Fruit fly (Drosophila melanogaster) whole organism, embryonic: ENCODE measurements around the gene CG33095.

Source experiments
- Bgb ChIP-seq: fragments of 200-800 bp; sonication (Bioruptor generic); IDR thresholded peaks from 2 replicates; pipeline ENCODE4 v1.3.6; 2022; ENCODE audit warnings: missing biosample characterization, missing genetic modification characterization; ENCODE audit not compliant: partially characterized antibody
- CG11560 ChIP-seq: fragments of 200-800 bp; sonication (Bioruptor generic); IDR thresholded peaks from 3 replicates; pipeline ENCODE4 v1.3.6; 2022; ENCODE audit warnings: missing biosample characterization, missing genetic modification characterization
- CG13287 ChIP-seq: fragments of 200-800 bp; sonication (Bioruptor generic); IDR thresholded peaks from 2 replicates; pipeline ENCODE4 v1.3.6; 2022; ENCODE audit warnings: missing biosample characterization, missing genetic modification characterization; ENCODE audit not compliant: partially characterized antibody
- CG13624 ChIP-seq: fragments of 200-800 bp; sonication (Bioruptor generic); optimal IDR thresholded peaks from 2 replicates; lab custom pipeline; 2016; ENCODE audit warnings: missing biosample characterization, missing genetic modification characterization
- CG14014 ChIP-seq: fragments of 200-800 bp; sonication (Bioruptor generic); IDR thresholded peaks from 2 replicates; pipeline ENCODE4 v1.3.6; 2022; ENCODE audit warnings: missing biosample characterization, missing genetic modification characterization
- CG15514 ChIP-seq: fragments of 200-800 bp; sonication (Bioruptor generic); optimal IDR thresholded peaks from 3 replicates; lab custom pipeline; 2017; ENCODE audit warnings: missing biosample characterization, missing genetic modification characterization, mild to moderate bottlenecking, moderate library complexity, missing genetic modification reagents
- CG2129 ChIP-seq: fragments of 200-800 bp; sonication (Bioruptor generic); IDR thresholded peaks from 2 replicates; pipeline ENCODE4 v1.3.6; 2022; ENCODE audit warnings: missing biosample characterization, missing genetic modification characterization; ENCODE audit not compliant: partially characterized antibody
- CG30020 ChIP-seq: fragments of 200-800 bp; optimal IDR thresholded peaks from 2 replicates; lab custom pipeline; 2019; ENCODE audit warnings: missing biosample characterization, mild to moderate bottlenecking, missing genetic modification characterization, moderate library complexity
- CG30403 ChIP-seq: fragments of 200-800 bp; sonication (Bioruptor generic); optimal IDR thresholded peaks from 3 replicates; lab custom pipeline; 2016; ENCODE audit warnings: missing biosample characterization, missing genetic modification characterization
- CG30431 ChIP-seq: fragments of 200-800 bp; sonication (Bioruptor generic); optimal IDR thresholded peaks from 2 replicates; lab custom pipeline; 2017; ENCODE audit warnings: missing biosample characterization, missing genetic modification characterization
- CG34224 ChIP-seq: fragments of 200-800 bp; sonication (Bioruptor generic); IDR thresholded peaks from 3 replicates; pipeline ENCODE4 v1.3.6; 2022; ENCODE audit warnings: missing biosample characterization, missing genetic modification characterization; ENCODE audit not compliant: partially characterized antibody
- CG34422 ChIP-seq: fragments of 200-800 bp; sonication (Bioruptor generic); IDR thresholded peaks from 3 replicates; pipeline ENCODE4 v1.3.6; 2022; ENCODE audit warnings: missing biosample characterization, missing genetic modification characterization
- CG3838 ChIP-seq: fragments of 200-800 bp; sonication (Bioruptor generic); optimal IDR thresholded peaks from 3 replicates; lab custom pipeline; 2016; ENCODE audit warnings: missing biosample characterization, missing genetic modification characterization
- CG3847 ChIP-seq: fragments of 200-800 bp; sonication (Bioruptor generic); IDR thresholded peaks from 2 replicates; pipeline ENCODE4 v1.3.6; 2022; ENCODE audit warnings: missing biosample characterization, missing genetic modification characterization
- CG3995 ChIP-seq: fragments of 200-800 bp; sonication (Bioruptor generic); optimal IDR thresholded peaks from 3 replicates; lab custom pipeline; 2016; ENCODE audit warnings: missing biosample characterization, missing genetic modification characterization
- CG4617 ChIP-seq: fragments of 200-800 bp; sonication (Bioruptor generic); optimal IDR thresholded peaks from 3 replicates; lab custom pipeline; 2016; ENCODE audit warnings: missing biosample characterization, missing genetic modification characterization, borderline replicate concordance
- CG4820 ChIP-seq: fragments of 200-800 bp; sonication (Bioruptor generic); optimal IDR thresholded peaks from 3 replicates; lab custom pipeline; 2016; ENCODE audit warnings: missing biosample characterization, missing genetic modification characterization
- CG5245 ChIP-seq: fragments of 200-800 bp; sonication (Bioruptor generic); optimal IDR thresholded peaks from 3 replicates; lab custom pipeline; 2016; ENCODE audit warnings: missing biosample characterization, missing genetic modification characterization
- CG6791 ChIP-seq: fragments of 200-800 bp; sonication (Bioruptor generic); IDR thresholded peaks from 3 replicates; pipeline ENCODE4 v1.3.6; 2022; ENCODE audit warnings: missing biosample characterization, missing genetic modification characterization; ENCODE audit not compliant: partially characterized antibody
- CG7963 ChIP-seq: fragments of 200-800 bp; sonication (Bioruptor generic); IDR thresholded peaks from 3 replicates; pipeline ENCODE4 v1.3.6; 2022; ENCODE audit warnings: missing biosample characterization, missing genetic modification characterization; ENCODE audit not compliant: partially characterized antibody
- CkIIα-i1 ChIP-seq: fragments of 200-800 bp; sonication (Bioruptor generic); IDR thresholded peaks from 2 replicates; pipeline ENCODE4 v1.3.6; 2022; ENCODE audit warnings: missing biosample characterization, missing genetic modification characterization
- Dip3 ChIP-seq: fragments of 200-800 bp; sonication (Bioruptor generic); optimal IDR thresholded peaks from 3 replicates; lab custom pipeline; 2016; ENCODE audit warnings: missing biosample characterization, missing genetic modification characterization
- Gug ChIP-seq: fragments of 200-800 bp; sonication (Bioruptor generic); IDR thresholded peaks from 4 replicates; pipeline ENCODE4 v1.3.6; 2022; ENCODE audit warnings: missing biosample characterization, missing genetic modification characterization
- HLH4C ChIP-seq: fragments of 200-800 bp; sonication (Bioruptor generic); IDR thresholded peaks from 3 replicates; pipeline ENCODE4 v1.3.6; 2022; ENCODE audit warnings: missing biosample characterization, missing genetic modification characterization; ENCODE audit not compliant: partially characterized antibody
- Hr78 ChIP-seq, 2 experiments: fragments of 200-800 bp in 1 of 2; fragments of >200 bp in 1 of 2; sonication (Bioruptor generic) in 1 of 2; optimal IDR thresholded peaks; 2 replicates each; lab custom pipeline; 2017 to 2019; ENCODE audit warnings: missing biosample characterization in 2 of 2, missing genetic modification characterization in 2 of 2, mild to moderate bottlenecking in 1 of 2, moderate library complexity in 1 of 2
- MESR4 ChIP-seq: fragments of 200-800 bp; sonication (Bioruptor generic); optimal IDR thresholded peaks from 2 replicates; lab custom pipeline; 2018; ENCODE audit warnings: missing biosample characterization, mild to moderate bottlenecking, missing genetic modification characterization, moderate library complexity
- Max ChIP-seq: fragments of 200-800 bp; sonication (Bioruptor generic); optimal IDR thresholded peaks from 2 replicates; lab custom pipeline; 2016; ENCODE audit warnings: missing biosample characterization, mild to moderate bottlenecking, missing genetic modification characterization
- NC2α ChIP-seq: fragments of 200-800 bp; sonication (Bioruptor generic); optimal IDR thresholded peaks from 2 replicates; lab custom pipeline; 2016; ENCODE audit warnings: missing biosample characterization, missing genetic modification characterization
- Opbp ChIP-seq: fragments of 200-800 bp; sonication (Bioruptor generic); IDR thresholded peaks from 3 replicates; pipeline ENCODE4 v1.3.6; 2022; ENCODE audit warnings: missing biosample characterization, missing genetic modification characterization; ENCODE audit not compliant: partially characterized antibody
- Sry-δ ChIP-seq: fragments of 200-800 bp; sonication (Bioruptor generic); optimal IDR thresholded peaks from 2 replicates; lab custom pipeline; 2016; ENCODE audit warnings: missing biosample characterization, missing genetic modification characterization
- Trl ChIP-seq, 3 experiments: fragments of >200 bp in 2 of 3; fragments of 200-800 bp in 1 of 3; sonication (Bioruptor generic) in 1 of 3; optimal IDR thresholded peaks; 2 replicates in 1 of 3; 3 replicates in 2 of 3; lab custom pipeline; 2016 to 2017; ENCODE audit warnings: missing biosample characterization in 1 of 3, missing genetic modification characterization in 1 of 3
- YL-1 ChIP-seq: fragments of 200-800 bp; sonication (Bioruptor generic); optimal IDR thresholded peaks from 3 replicates; lab custom pipeline; 2017; ENCODE audit warnings: missing biosample characterization, mild to moderate bottlenecking, missing genetic modification characterization
- al ChIP-seq: fragments of 200-800 bp; sonication (Bioruptor generic); IDR thresholded peaks from 2 replicates; pipeline ENCODE4 v1.3.6; 2022; ENCODE audit warnings: missing biosample characterization, missing genetic modification characterization
- amos ChIP-seq: fragments of 200-800 bp; sonication (Bioruptor generic); IDR thresholded peaks from 2 replicates; pipeline ENCODE4 v1.3.6; 2022; ENCODE audit warnings: missing biosample characterization, missing genetic modification characterization; ENCODE audit not compliant: partially characterized antibody
- danr ChIP-seq: fragments of 200-800 bp; sonication (Bioruptor generic); IDR thresholded peaks from 2 replicates; pipeline ENCODE4 v1.3.6; 2022; ENCODE audit warnings: missing biosample characterization, missing genetic modification characterization
- dm ChIP-seq: fragments of 200-800 bp; sonication (Bioruptor generic); optimal IDR thresholded peaks from 3 replicates; lab custom pipeline; 2016; ENCODE audit warnings: missing biosample characterization, missing genetic modification characterization
- her ChIP-seq: fragments of 200-800 bp; sonication (Bioruptor generic); optimal IDR thresholded peaks from 2 replicates; lab custom pipeline; 2016; ENCODE audit warnings: missing biosample characterization, missing genetic modification characterization
- lilli ChIP-seq: fragments of 200-800 bp; sonication (Bioruptor generic); optimal IDR thresholded peaks from 3 replicates; lab custom pipeline; 2016; ENCODE audit warnings: missing biosample characterization, missing genetic modification characterization
- lola ChIP-seq, 3 experiments: fragments of >200 bp in 2 of 3; fragments of 200-800 bp in 1 of 3; sonication (Bioruptor generic) in 1 of 3; optimal IDR thresholded peaks; 2 replicates each; lab custom pipeline; 2017 to 2019; ENCODE audit warnings: missing biosample characterization in 3 of 3, missing genetic modification characterization in 3 of 3, mild to moderate bottlenecking in 1 of 3, moderate library complexity in 1 of 3
- lov ChIP-seq, 2 experiments: fragments of 200-800 bp in 1 of 2; fragments of >200 bp in 1 of 2; sonication (Bioruptor generic) in 1 of 2; IDR thresholded peaks in 1 of 2; optimal IDR thresholded peaks in 1 of 2; 2 replicates in 1 of 2; 3 replicates in 1 of 2; pipeline versions ENCODE4 v1.3.6 to Lab custom; 2017 to 2022; ENCODE audit warnings: missing biosample characterization in 1 of 2, missing genetic modification characterization in 1 of 2
- pzg ChIP-seq: fragments of 200-800 bp; sonication (Bioruptor generic); optimal IDR thresholded peaks from 3 replicates; lab custom pipeline; 2018; ENCODE audit warnings: missing biosample characterization, mild to moderate bottlenecking, missing genetic modification characterization, moderate library complexity
- sens ChIP-seq: fragments of 200-800 bp; sonication (Bioruptor generic); peaks from one replicate; lab custom pipeline; 2016; ENCODE audit warnings: missing biosample characterization, missing genetic modification characterization
- slbo ChIP-seq: fragments of 200-800 bp; sonication (Bioruptor generic); IDR thresholded peaks from 2 replicates; pipeline ENCODE4 v1.3.6; 2022; ENCODE audit warnings: missing biosample characterization, missing genetic modification characterization
- trh ChIP-seq: fragments of 200-800 bp; sonication (Bioruptor generic); optimal IDR thresholded peaks from 2 replicates; lab custom pipeline; 2016; ENCODE audit warnings: missing biosample characterization, missing genetic modification characterization
- tup ChIP-seq: fragments of 200-800 bp; sonication (Bioruptor generic); optimal IDR thresholded peaks from 2 replicates; lab custom pipeline; 2016; ENCODE audit warnings: missing biosample characterization, mild to moderate bottlenecking, missing genetic modification characterization, moderate library complexity
- zfh1 ChIP-seq: fragments of 200-800 bp; sonication (Bioruptor generic); IDR thresholded peaks from 3 replicates; pipeline ENCODE4 v1.3.6; 2022; ENCODE audit warnings: missing biosample characterization, missing genetic modification characterization
- zfh2 ChIP-seq: fragments of 200-800 bp; sonication (Bioruptor generic); optimal IDR thresholded peaks from 2 replicates; lab custom pipeline; 2016; ENCODE audit warnings: missing biosample characterization, missing genetic modification characterization

The CG33095 gene

dm6 chr3R:25122736-25123211, 25.3 kb downstream of the CG33095 start, which contains the start of the genes CG31510 and TTLL5 (continued):
- TF ChIP-seq lola (GFP tag; optimal IDR thresholded peaks at IDR 0.05; lab: Kevin White, UChicago) (peak in 1 of 3 experiments; percentile 18), CG3847 (GFP tag; lab: Robert Waterston, UW) (peak; percentile 17; the same call in 1 of the 2 replicates), HLH4C (GFP tag; lab: Robert Waterston, UW) (peak; percentile 68), CkIIα-i1 (GFP tag; lab: Robert Waterston, UW) (no peak), YL-1 (GFP tag; lab: Kevin White, UChicago) (peak; percentile 32), CG13287 (peak; percentile 75; the same call in 1 of the 2 replicates), zfh2 (GFP tag; lab: Kevin White, UChicago) (peak; percentile 17), Bgb (GFP tag; lab: Robert Waterston, UW) (peak; percentile 66), CG34422 (GFP tag; lab: Robert Waterston, UW) (0 out of 3 replicates have a peak, but pooled peaks have one; percentile 43), CG2129 (GFP tag; lab: Robert Waterston, UW) (peak; percentile 70), CG3838 (GFP tag; lab: Kevin White, UChicago) (no peak), MESR4 (GFP tag; lab: Kevin White, UChicago) (peak; percentile 99), CG30403 (GFP tag; lab: Kevin White, UChicago) (peak; percentile 33), trh (no peak), Trl (optimal IDR thresholded peaks at IDR 0.05; lab: Kevin White, UChicago) (no peak), Trl (GFP tag; optimal IDR thresholded peaks at IDR 0.05; lab: Kevin White, UChicago) (peak; percentile 14), CG14014 (GFP tag; lab: Robert Waterston, UW) (no peak), CG34224 (GFP tag; lab: Robert Waterston, UW) (peak; percentile 15; the same call in 2 of the 3 replicates), al (GFP tag; lab: Robert Waterston, UW) (peak; percentile 28; the same call in 1 of the 2 replicates), Sry-δ (GFP tag; lab: Kevin White, UChicago) (peak; percentile 74), CG6791 (GFP tag; lab: Robert Waterston, UW) (peak; percentile 84), slbo (GFP tag; lab: Robert Waterston, UW) (peak; percentile 36; the same call in 1 of the 2 replicates), lov (optimal IDR thresholded peaks at IDR 0.05; lab: Kevin White, UChicago) (no peak), lov (GFP tag; IDR thresholded peaks at IDR 0.05; lab: Robert Waterston, UW) (0 out of 3 replicates have a peak, but pooled peaks have one; percentile 67), Hr78 (GFP tag; optimal IDR thresholded peaks at IDR 0.05; lab: Kevin White, UChicago) (no peak), CG4617 (GFP tag; lab: Kevin White, UChicago) (peak; percentile 49), zfh1 (GFP tag; lab: Robert Waterston, UW) (peak; percentile 49; the same call in 1 of the 3 replicates), dm (GFP tag; lab: Kevin White, UChicago) (peak; percentile 27), amos (GFP tag; lab: Robert Waterston, UW) (peak; percentile 71), CG13624 (no peak), Max (GFP tag; lab: Kevin White, UChicago) (no peak), danr (0 out of 2 replicates have a peak, but pooled peaks have one; percentile 10), sens (GFP tag; lab: Kevin White, UChicago) (peak; percentile 67), CG30431 (GFP tag; lab: Kevin White, UChicago) (no peak), CG11560 (0 out of 3 replicates have a peak, but pooled peaks have one; percentile 30), CG15514 (no peak), tup (GFP tag; lab: Kevin White, UChicago) (no peak), NC2α (no peak), CG5245 (GFP tag; lab: Kevin White, UChicago) (no peak), Gug (GFP tag; lab: Robert Waterston, UW) (no peak; the same call in 3 of the 4 replicates), Opbp (GFP tag; lab: Robert Waterston, UW) (peak; percentile 72), CG7963 (GFP tag; lab: Robert Waterston, UW) (peak; percentile 70), lilli (peak; percentile 15), CG30020 (tag; lab: Kevin White, UChicago) (peak; percentile 69), pzg (GFP tag; lab: Kevin White, UChicago) (peak; percentile 43), CG4820 (no peak), her (GFP tag; lab: Kevin White, UChicago) (peak; percentile 11), Dip3 (GFP tag; lab: Kevin White, UChicago) (peak; percentile 12), CG3995 (GFP tag; lab: Kevin White, UChicago) (peak; percentile 79)
